Worm (Caenorhabditis elegans): ENCODE data around the gene F54H12.4.

DNA sequence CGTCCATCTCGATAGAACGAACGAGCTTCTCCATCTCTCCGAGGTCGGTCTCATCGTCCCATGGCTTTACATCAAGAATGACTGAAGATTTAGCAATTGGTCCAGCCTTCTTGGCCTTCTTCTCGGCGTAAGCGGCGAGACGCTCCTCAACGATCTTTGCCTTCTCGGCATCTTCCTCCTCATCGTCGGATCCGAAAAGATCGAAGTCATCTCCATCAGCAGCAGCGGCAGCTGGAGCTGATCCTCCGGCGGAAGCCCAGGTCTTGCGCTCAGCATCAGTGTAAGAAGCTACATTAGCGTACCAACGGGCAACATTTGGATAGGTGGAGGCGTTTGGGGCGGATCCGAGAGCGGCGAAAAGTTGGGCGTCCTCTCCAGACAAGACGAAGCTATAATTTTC is 10.1 kb upstream of the F54H12.4 start:
- TF ChIP-seq jun-1 (tag; optimal IDR thresholded peaks at IDR 0.05) (no peak), skn-1 (tag; optimal IDR thresholded peaks at IDR 0.05) (no peak), fos-1 (tag; optimal IDR thresholded peaks at IDR 0.05) (no peak), lin-15B (tag; optimal IDR thresholded peaks at IDR 0.05) (no peak)
